Fruit fly (Drosophila melanogaster): Measurements from ENCODE around the gene CG34130.

dm6 chr3R:26170644-26171043, 19.1 kb downstream of the CG34130 start, which contains the start of gene CG31323:
- TF ChIP-seq Rel (GFP tag; optimal IDR thresholded peaks at IDR 0.05) (no peak), Rel (tag; optimal IDR thresholded peaks at IDR 0.05) (no peak), fru (GFP tag; optimal IDR thresholded peaks at IDR 0.05) (no peak), Hr78 (GFP tag; optimal IDR thresholded peaks at IDR 0.05) (no peak), CG32264 (GFP tag; optimal IDR thresholded peaks at IDR 0.05) (no peak), Dfd (GFP tag; optimal IDR thresholded peaks at IDR 0.05) (no peak), psq (GFP tag; optimal IDR thresholded peaks at IDR 0.05) (no peak), jim (GFP tag; optimal IDR thresholded peaks at IDR 0.05) (no peak), Mio (GFP tag; optimal IDR thresholded peaks at IDR 0.05) (no peak), rgr (GFP tag; optimal IDR thresholded peaks at IDR 0.05) (no peak), pan (optimal IDR thresholded peaks at IDR 0.05) (no peak), Vsx2 (GFP tag; optimal IDR thresholded peaks at IDR 0.05; ENCODE audit: partially characterized antibody) (no peak), usp (GFP tag; optimal IDR thresholded peaks at IDR 0.05) (no peak), Abd-B (GFP tag; optimal IDR thresholded peaks at IDR 0.05) (no peak), foxo (GFP tag; optimal IDR thresholded peaks at IDR 0.05) (no peak)

All from whole organism, wandering third instar larva.